Fruit fly (Drosophila melanogaster): ENCODE measurements around the gene CG1271.

CG1271 gene

dm6 chr3L:3078398-3079155 lies 26.3 kb downstream of the CG1271 start (continued):
- TF ChIP-seq CG11695 (GFP tag; IDR thresholded peaks at IDR 0.05) (peak; percentile 20; the same call in 1 of the 3 replicates), CG15269 (tag; optimal IDR thresholded peaks at IDR 0.05) (peak; percentile 41), CG10209 (GFP tag; optimal IDR thresholded peaks at IDR 0.05) (peak; percentile 47), B-H2 (GFP tag; optimal IDR thresholded peaks at IDR 0.05) (no peak), fru (optimal IDR thresholded peaks at IDR 0.05) (no peak), salm (tag; optimal IDR thresholded peaks at IDR 0.05) (peak; percentile 24), CG11456 (GFP tag; IDR thresholded peaks at IDR 0.05) (no peak), Dip3 (GFP tag; optimal IDR thresholded peaks at IDR 0.05) (peak; percentile 16), dmrt11E (tag; optimal IDR thresholded peaks at IDR 0.05) (no peak), nom (GFP tag; optimal IDR thresholded peaks at IDR 0.05) (no peak), stc (GFP tag; IDR thresholded peaks at IDR 0.05) (0 out of 2 replicates have a peak, but pooled peaks have one; percentile 56), NfI (GFP tag; optimal IDR thresholded peaks at IDR 0.05) (peak; percentile 0), cato (GFP tag; optimal IDR thresholded peaks at IDR 0.05; ENCODE audit: borderline replicate concordance) (no peak), z (GFP tag; IDR thresholded peaks at IDR 0.05) (no peak), Fer1 (GFP tag; optimal IDR thresholded peaks at IDR 0.05) (peak; percentile 79), pita (GFP tag; optimal IDR thresholded peaks at IDR 0.05) (no peak), CG3726 (GFP tag; IDR thresholded peaks at IDR 0.05) (no peak), CG6854 (GFP tag; optimal IDR thresholded peaks at IDR 0.05) (no peak), CG18599 (GFP tag; optimal IDR thresholded peaks at IDR 0.05) (peak; percentile 61), CG12769 (tag; optimal IDR thresholded peaks at IDR 0.05) (peak; percentile 69), ham (GFP tag; IDR thresholded peaks at IDR 0.05) (no peak), CG1647 (GFP tag; optimal IDR thresholded peaks at IDR 0.05) (no peak), crol (GFP tag; IDR thresholded peaks at IDR 0.05) (peak; percentile 83), Lim3 (GFP tag; IDR thresholded peaks at IDR 0.05) (no peak), CG10274 (GFP tag; optimal IDR thresholded peaks at IDR 0.05) (no peak), CG30431 (GFP tag; optimal IDR thresholded peaks at IDR 0.05) (no peak), Ssrp (tag; optimal IDR thresholded peaks at IDR 0.05) (peak; percentile 46), Dll (GFP tag; IDR thresholded peaks at IDR 0.05; ENCODE audit: partially characterized antibody) (no peak), Med (GFP tag) (peak; percentile 87), Scr (GFP tag; IDR thresholded peaks at IDR 0.05; ENCODE audit: partially characterized antibody) (no peak), vnd (GFP tag; IDR thresholded peaks at IDR 0.05; ENCODE audit: partially characterized antibody) (no peak), Oaz (GFP tag; IDR thresholded peaks at IDR 0.05) (no peak), chn (GFP tag; optimal IDR thresholded peaks at IDR 0.05) (no peak), fd64A (GFP tag; optimal IDR thresholded peaks at IDR 0.05) (no peak), peb (GFP tag; IDR thresholded peaks at IDR 0.05) (no peak), ERR (GFP tag; optimal IDR thresholded peaks at IDR 0.05) (no peak), mam (GFP tag; optimal IDR thresholded peaks at IDR 0.05) (no peak), oc (tag; optimal IDR thresholded peaks at IDR 0.05) (no peak), chif (GFP tag; optimal IDR thresholded peaks at IDR 0.05) (peak in 1 of 2 experiments; percentile 5), CG9727 (GFP tag; optimal IDR thresholded peaks at IDR 0.05) (peak; percentile 44), Adf1 (GFP tag; IDR thresholded peaks at IDR 0.05) (no peak), CG34376 (GFP tag; optimal IDR thresholded peaks at IDR 0.05) (peak; percentile 26), CG17328 (GFP tag; IDR thresholded peaks at IDR 0.05) (no peak), az2 (GFP tag; optimal IDR thresholded peaks at IDR 0.05) (peak; percentile 24), Ravus (GFP tag; IDR thresholded peaks at IDR 0.05) (no peak), CG10267 (tag; optimal IDR thresholded peaks at IDR 0.05) (peak; percentile 20), Dad (GFP tag; optimal IDR thresholded peaks at IDR 0.05) (no peak), CG4854 (GFP tag; optimal IDR thresholded peaks at IDR 0.05) (no peak), rib (GFP tag; IDR thresholded peaks at IDR 0.05) (no peak), Ptx1 (GFP tag; IDR thresholded peaks at IDR 0.05) (peak; percentile 37; the same call in 1 of the 2 replicates)
